Worm (Caenorhabditis elegans): ENCODE measurements around the gene kbp-3.

kbp-3 gene

DNA sequence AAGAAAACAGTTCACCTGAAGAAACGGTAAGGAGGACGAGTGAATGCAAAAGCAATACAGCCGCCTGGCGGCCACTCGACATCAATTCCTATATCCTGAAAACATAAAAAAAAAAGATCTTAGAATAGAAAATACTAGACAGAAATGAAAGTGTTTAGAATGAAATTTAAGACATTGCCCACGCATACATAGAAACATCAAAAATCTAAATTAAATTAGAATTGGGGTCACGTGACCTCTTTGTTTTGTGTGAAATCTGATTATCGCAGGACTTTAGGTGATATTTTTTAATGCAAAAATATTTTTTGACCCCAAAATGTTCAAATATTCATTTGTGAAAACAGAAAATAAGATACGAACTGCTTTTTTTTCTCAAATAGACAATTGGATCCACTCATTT is 12.1 kb downstream of the kbp-3 start, which contains the start of gene acr-20:
acr-20 (minus strand) TSS at position 101 of the 400 bp plus-strand sequence.
- TF ChIP-seq tbx-2 (tag; optimal IDR thresholded peaks at IDR 0.05), result no peak
- TF ChIP-seq zag-1 (tag; optimal IDR thresholded peaks at IDR 0.05), result no peak
- TF ChIP-seq nhr-12 (tag; optimal IDR thresholded peaks at IDR 0.05), result no peak
- no peak for TF ChIP-seq nhr-76 (tag; optimal IDR thresholded peaks at IDR 0.05)
- no peak for TF ChIP-seq ceh-9 (tag; optimal IDR thresholded peaks at IDR 0.05)
- no peak for TF ChIP-seq mdl-1 (tag; optimal IDR thresholded peaks at IDR 0.05)
- no peak for TF ChIP-seq elt-1 (tag; optimal IDR thresholded peaks at IDR 0.05)
- no peak for TF ChIP-seq nhr-77 (tag; optimal IDR thresholded peaks at IDR 0.05)
- no peak for TF ChIP-seq sea-2 (GFP tag; optimal IDR thresholded peaks at IDR 0.05)
- no peak for TF ChIP-seq pqm-1 (tag; optimal IDR thresholded peaks at IDR 0.05)
- TF ChIP-seq elt-2 (tag; optimal IDR thresholded peaks at IDR 0.05), result no peak
- TF ChIP-seq R02D3.7 (tag; optimal IDR thresholded peaks at IDR 0.05), result no peak
- TF ChIP-seq jun-1 (tag; optimal IDR thresholded peaks at IDR 0.05), result no peak
- no peak for TF ChIP-seq nhr-43 (tag; optimal IDR thresholded peaks at IDR 0.05; ENCODE audit: poor library complexity, severe bottlenecking)
- TF ChIP-seq lsy-12 (tag; optimal IDR thresholded peaks at IDR 0.05), result no peak
- TF ChIP-seq snpc-4 (tag; optimal IDR thresholded peaks at IDR 0.05), result no peak
- no peak for TF ChIP-seq ztf-4 (tag; optimal IDR thresholded peaks at IDR 0.05)

DNA sequence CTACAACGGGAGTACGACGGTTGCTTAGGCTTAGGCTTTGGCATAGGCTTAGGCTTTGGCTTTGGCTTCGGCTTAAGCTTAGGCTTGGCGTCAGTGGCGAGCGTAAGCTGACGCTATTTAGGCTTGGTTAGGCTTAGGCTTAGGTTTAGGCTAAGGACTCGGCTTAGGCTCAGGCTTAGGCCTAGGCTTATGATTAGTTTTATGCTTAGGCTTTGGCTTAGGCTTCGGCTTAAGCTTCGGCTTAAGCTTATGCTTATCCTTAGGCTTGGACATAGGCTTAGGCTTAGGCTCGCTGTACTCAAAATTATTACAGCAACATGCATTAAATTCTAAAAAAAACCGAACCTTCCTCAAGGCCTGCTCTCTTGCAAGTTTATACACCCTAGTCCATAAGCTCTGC is 15.3 kb downstream of the kbp-3 start:
- TF ChIP-seq ceh-82 (tag; optimal IDR thresholded peaks at IDR 0.05) (no peak), ama-1 (optimal IDR thresholded peaks at IDR 0.05) (no peak), fkh-2 (tag; optimal IDR thresholded peaks at IDR 0.05) (no peak), hmg-11 (tag; optimal IDR thresholded peaks at IDR 0.05) (no peak), ceh-16 (tag; optimal IDR thresholded peaks at IDR 0.05) (no peak), unc-39 (tag; optimal IDR thresholded peaks at IDR 0.05) (no peak), egl-5 (tag; optimal IDR thresholded peaks at IDR 0.05) (no peak)

DNA sequence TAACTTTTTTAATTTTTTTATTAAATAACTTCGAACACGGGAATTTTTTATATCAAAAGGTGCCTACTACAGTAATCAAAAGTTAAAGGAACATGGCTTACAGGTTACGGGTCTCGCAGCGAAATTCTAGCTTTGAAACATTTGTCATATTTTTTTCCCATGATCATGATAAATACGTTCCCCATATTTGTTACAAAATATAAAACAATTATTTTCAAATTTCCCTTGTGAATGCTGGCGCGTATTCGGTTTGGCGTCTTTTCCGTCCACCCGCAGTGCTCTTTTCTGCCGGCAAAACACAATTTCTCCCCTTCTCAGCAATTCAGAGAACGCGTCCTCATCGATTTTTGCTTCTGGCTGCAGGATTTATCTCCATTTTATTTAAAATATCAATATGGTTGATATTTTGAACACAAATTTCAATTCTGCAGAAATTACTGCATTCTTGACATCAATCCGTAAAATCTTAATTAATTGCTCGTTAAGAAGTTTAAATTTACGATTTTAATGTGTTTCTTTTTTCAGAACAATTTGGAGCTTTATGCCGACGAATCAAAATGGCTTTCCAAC is 24.6 kb downstream of the kbp-3 start, which contains the start of gene imb-2:
imb-2 (plus strand) TSS at position 520 of the 570 bp plus-strand sequence.
- TF ChIP-seq lin-39 (tag; optimal IDR thresholded peaks at IDR 0.05) (peak; percentile 71), nfya-1 (tag; optimal IDR thresholded peaks at IDR 0.05; ENCODE audit: insufficient read depth) (peak; percentile 73), nhr-12 (tag; optimal IDR thresholded peaks at IDR 0.05) (no peak), daf-12 (tag; optimal IDR thresholded peaks at IDR 0.05) (no peak), ceh-16 (tag; optimal IDR thresholded peaks at IDR 0.05) (no peak), ZK546.5 (tag; optimal IDR thresholded peaks at IDR 0.05) (no peak), R02D3.7 (tag; optimal IDR thresholded peaks at IDR 0.05) (no peak), eor-1 (tag; optimal IDR thresholded peaks at IDR 0.05) (no peak), zag-1 (tag; optimal IDR thresholded peaks at IDR 0.05) (no peak), fos-1 (tag; optimal IDR thresholded peaks at IDR 0.05) (no peak), elt-3 (tag; optimal IDR thresholded peaks at IDR 0.05) (no peak), skn-1 (tag; optimal IDR thresholded peaks at IDR 0.05) (peak; percentile 13), lin-15B (tag; optimal IDR thresholded peaks at IDR 0.05) (peak; percentile 70), egl-5 (tag; optimal IDR thresholded peaks at IDR 0.05) (no peak), ceh-28 (tag; optimal IDR thresholded peaks at IDR 0.05) (peak; percentile 17), nhr-25 (tag; optimal IDR thresholded peaks at IDR 0.05) (no peak), ztf-4 (tag; optimal IDR thresholded peaks at IDR 0.05) (no peak), fkh-2 (tag; optimal IDR thresholded peaks at IDR 0.05) (no peak), tbx-2 (tag; optimal IDR thresholded peaks at IDR 0.05) (no peak), sea-2 (GFP tag; optimal IDR thresholded peaks at IDR 0.05) (no peak), pha-4 (tag; optimal IDR thresholded peaks at IDR 0.05) (peak; percentile 77), pqm-1 (tag; optimal IDR thresholded peaks at IDR 0.05) (no peak), mml-1 (tag; optimal IDR thresholded peaks at IDR 0.05) (no peak), nhr-67 (tag; optimal IDR thresholded peaks at IDR 0.05) (no peak), ama-1 (optimal IDR thresholded peaks at IDR 0.05) (no peak), snpc-4 (tag; optimal IDR thresholded peaks at IDR 0.05) (no peak), nhr-28 (tag; optimal IDR thresholded peaks at IDR 0.05) (no peak), ceh-82 (tag; optimal IDR thresholded peaks at IDR 0.05) (no peak), elt-2 (tag; optimal IDR thresholded peaks at IDR 0.05) (peak; percentile 18), unc-39 (tag; optimal IDR thresholded peaks at IDR 0.05) (no peak), nhr-43 (tag; optimal IDR thresholded peaks at IDR 0.05; ENCODE audit: poor library complexity, severe bottlenecking) (no peak), nhr-76 (tag; optimal IDR thresholded peaks at IDR 0.05) (no peak), hmg-11 (tag; optimal IDR thresholded peaks at IDR 0.05) (peak; percentile 66), aly-2 (tag; optimal IDR thresholded peaks at IDR 0.05) (no peak)
